Fruit fly (Drosophila melanogaster): ENCODE data around the gene Ir75c.

Gene Ir75c

dm6 chr3L:17804511-17804910 lies 18.1 kb downstream of the Ir75c start, which contains the start of gene ais (continued):
- no peak for TF ChIP-seq CG11695 (GFP tag; IDR thresholded peaks at IDR 0.05)
- TF ChIP-seq dimm (GFP tag; IDR thresholded peaks at IDR 0.05), result no peak
- TF ChIP-seq pzg (GFP tag; optimal IDR thresholded peaks at IDR 0.05), result peak; percentile 38
- TF ChIP-seq tin (GFP tag; optimal IDR thresholded peaks at IDR 0.05), result no peak
- TF ChIP-seq dati (GFP tag; IDR thresholded peaks at IDR 0.05), result no peak
- TF ChIP-seq CG11504 (tag; optimal IDR thresholded peaks at IDR 0.05), result no peak
- TF ChIP-seq Sox102F (GFP tag; optimal IDR thresholded peaks at IDR 0.05), result peak; percentile 30
- TF ChIP-seq vfl (GFP tag; optimal IDR thresholded peaks at IDR 0.05), result no peak
- no peak for TF ChIP-seq CG10267 (tag; optimal IDR thresholded peaks at IDR 0.05)
- TF ChIP-seq Max (GFP tag; optimal IDR thresholded peaks at IDR 0.05), result peak; percentile 62
- TF ChIP-seq psq (GFP tag; optimal IDR thresholded peaks at IDR 0.05), result no peak
- no peak for TF ChIP-seq gce (GFP tag; IDR thresholded peaks at IDR 0.05)
- no peak for TF ChIP-seq amos (GFP tag; IDR thresholded peaks at IDR 0.05; ENCODE audit: partially characterized antibody)
- TF ChIP-seq gcm2 (GFP tag; optimal IDR thresholded peaks at IDR 0.05), result no peak
- no peak for TF ChIP-seq Bgb (GFP tag; IDR thresholded peaks at IDR 0.05; ENCODE audit: partially characterized antibody)
- TF ChIP-seq NC2α (GFP tag; optimal IDR thresholded peaks at IDR 0.05), result no peak
- no peak for TF ChIP-seq Fer1 (GFP tag; optimal IDR thresholded peaks at IDR 0.05)
- peak; percentile 55 for TF ChIP-seq CG7928 (GFP tag; optimal IDR thresholded peaks at IDR 0.05)
- peak; percentile 11 for TF ChIP-seq zfh2 (GFP tag; optimal IDR thresholded peaks at IDR 0.05)
- no peak for TF ChIP-seq CG32532 (GFP tag; IDR thresholded peaks at IDR 0.05)
- no peak for TF ChIP-seq CG7745 (tag; optimal IDR thresholded peaks at IDR 0.05)
- no peak for TF ChIP-seq CG12744 (GFP tag; optimal IDR thresholded peaks at IDR 0.05)
- peak; percentile 41 for TF ChIP-seq B-H2 (GFP tag; optimal IDR thresholded peaks at IDR 0.05)
- TF ChIP-seq Ptx1 (GFP tag; IDR thresholded peaks at IDR 0.05), result no peak
- TF ChIP-seq ems (GFP tag; optimal IDR thresholded peaks at IDR 0.05), result no peak
- peak; percentile 93 for TF ChIP-seq dm (GFP tag; optimal IDR thresholded peaks at IDR 0.05)
- no peak for TF ChIP-seq CG12769 (tag; optimal IDR thresholded peaks at IDR 0.05)
- peak; percentile 61 for TF ChIP-seq sens (GFP tag)
- TF ChIP-seq scrt (GFP tag; optimal IDR thresholded peaks at IDR 0.05), result no peak
- no peak for TF ChIP-seq dmrt11E (tag; optimal IDR thresholded peaks at IDR 0.05)
- no peak for TF ChIP-seq sd (tag; optimal IDR thresholded peaks at IDR 0.05)
- TF ChIP-seq grn (GFP tag; optimal IDR thresholded peaks at IDR 0.05), result no peak
- no peak for TF ChIP-seq zen2 (GFP tag; IDR thresholded peaks at IDR 0.05; ENCODE audit: partially characterized antibody)
- TF ChIP-seq CG17361 (GFP tag; IDR thresholded peaks at IDR 0.05), result no peak
- TF ChIP-seq ash1 (GFP tag; optimal IDR thresholded peaks at IDR 0.05), result no peak
- no peak for TF ChIP-seq CG11696 (GFP tag; IDR thresholded peaks at IDR 0.05)
- TF ChIP-seq CG8290 (GFP tag; optimal IDR thresholded peaks at IDR 0.05), result no peak
- TF ChIP-seq CG8290 (tag; optimal IDR thresholded peaks at IDR 0.05), result peak in 1 of 2 experiments; percentile 56
- no peak for TF ChIP-seq Deaf1 (tag; optimal IDR thresholded peaks at IDR 0.05)
- TF ChIP-seq ac (GFP tag; optimal IDR thresholded peaks at IDR 0.05), result no peak
- peak; percentile 18 for TF ChIP-seq ewg (GFP tag; optimal IDR thresholded peaks at IDR 0.05)
- TF ChIP-seq CG14014 (GFP tag; IDR thresholded peaks at IDR 0.05), result peak; percentile 24; the same call in 1 of the 2 replicates
- TF ChIP-seq Eip74EF (GFP tag; optimal IDR thresholded peaks at IDR 0.05), result no peak
- TF ChIP-seq Opbp (GFP tag; IDR thresholded peaks at IDR 0.05; ENCODE audit: partially characterized antibody), result peak; percentile 42; the same call in 1 of the 3 replicates
- peak; percentile 11 for TF ChIP-seq Hmr (GFP tag; optimal IDR thresholded peaks at IDR 0.05)
- TF ChIP-seq otp (GFP tag; IDR thresholded peaks at IDR 0.05), result no peak
- TF ChIP-seq CrebB (tag; optimal IDR thresholded peaks at IDR 0.05), result no peak
- TF ChIP-seq CG13624 (GFP tag; optimal IDR thresholded peaks at IDR 0.05), result peak; percentile 26
- no peak for TF ChIP-seq CG11398 (GFP tag; optimal IDR thresholded peaks at IDR 0.05)
- TF ChIP-seq MESR4 (GFP tag; optimal IDR thresholded peaks at IDR 0.05), result peak; percentile 18
- no peak for TF ChIP-seq CG10274 (GFP tag; optimal IDR thresholded peaks at IDR 0.05)
- no peak for TF ChIP-seq sr (GFP tag; IDR thresholded peaks at IDR 0.05)

Data from whole organism, embryonic.